Worm (Caenorhabditis elegans) whole organism, midembryonic: ENCODE measurements around the gene abt-4.

Experiments used
- T22C8.4 ChIP-seq: fragments of 200-800 bp; sonication (Bioruptor generic); IDR thresholded peaks from 2 replicates; pipeline ENCODE4 v1.3.6; 2022; ENCODE audit warnings: missing genetic modification characterization, missing compliant biosample characterization
- cog-1 ChIP-seq: sonication (generic microtip); optimal IDR thresholded peaks from 2 replicates; lab custom pipeline; 2016; ENCODE audit warnings: missing genetic modification characterization, missing compliant biosample characterization
- flt-1 ChIP-seq: fragments of 200-800 bp; sonication (Bioruptor generic); IDR thresholded peaks from 2 replicates; pipeline ENCODE4 v1.3.6; 2022; ENCODE audit warnings: missing genetic modification characterization, missing compliant biosample characterization
- klf-2 ChIP-seq: fragments of 200-800 bp; sonication (Bioruptor generic); conservative IDR thresholded peaks from 2 replicates; pipeline ENCODE4 v1.3.6; 2022; ENCODE audit warnings: missing genetic modification reagents, missing genetic modification characterization, missing compliant biosample characterization
- med-1 ChIP-seq: sonication (generic microtip); optimal IDR thresholded peaks from 2 replicates; lab custom pipeline; 2017; ENCODE audit warnings: missing genetic modification characterization, mild to moderate bottlenecking, missing compliant biosample characterization, antibody characterized with exemption, missing genetic modification reagents; ENCODE audit not compliant: insufficient read depth
- ref-1 ChIP-seq: fragments of 200-800 bp; sonication (Bioruptor generic); conservative IDR thresholded peaks from 2 replicates; pipeline ENCODE4 v1.3.6; 2022; ENCODE audit warnings: missing genetic modification reagents, missing genetic modification characterization, missing compliant biosample characterization
- tab-1 ChIP-seq: fragments of 200-800 bp; sonication (Bioruptor generic); IDR thresholded peaks from 2 replicates; pipeline ENCODE4 v1.3.6; 2022; ENCODE audit warnings: missing genetic modification characterization, missing compliant biosample characterization
- ztf-23 ChIP-seq: fragments of 200-800 bp; sonication (Bioruptor generic); IDR thresholded peaks from 2 replicates; pipeline ENCODE4 v1.3.6; 2022; ENCODE audit warnings: missing genetic modification reagents, missing genetic modification characterization, missing compliant biosample characterization
- ztf-29 ChIP-seq: fragments of 200-800 bp; sonication (Bioruptor generic); IDR thresholded peaks from 2 replicates; pipeline ENCODE4 v1.3.6; 2022; ENCODE audit warnings: missing genetic modification reagents, missing genetic modification characterization, missing compliant biosample characterization

DNA sequence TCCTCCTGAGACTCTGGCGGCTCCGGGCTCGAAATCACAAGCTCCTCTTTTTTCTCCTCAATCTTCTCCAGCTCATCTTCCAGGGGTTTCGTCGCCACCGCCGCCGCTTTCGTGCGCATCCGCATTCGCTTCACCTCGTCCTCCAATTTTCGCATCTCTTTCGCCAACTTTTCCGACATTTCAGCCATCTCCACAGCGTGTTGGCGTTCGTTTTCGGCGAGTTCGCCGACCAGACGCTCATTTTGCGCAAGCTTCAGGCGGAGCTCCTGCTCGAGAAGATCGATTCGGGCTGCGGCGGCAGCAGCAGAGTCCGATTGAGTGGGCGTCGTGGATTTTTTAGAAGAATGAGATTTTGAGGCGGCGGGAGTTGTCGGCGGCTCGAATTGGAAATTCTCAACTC, 27.3 kb downstream of the abt-4 start:
- no peak for TF ChIP-seq cog-1 (tag; lab: Kevin White, UChicago)
- no peak for TF ChIP-seq ztf-29 (GFP tag; lab: Robert Waterston, UW)
- TF ChIP-seq klf-2, result no peak
- no peak for TF ChIP-seq T22C8.4 (GFP tag; lab: Robert Waterston, UW)
- TF ChIP-seq flt-1 (GFP tag; lab: Robert Waterston, UW), result no peak
- no peak for TF ChIP-seq ztf-23 (GFP tag; lab: Robert Waterston, UW)
- no peak for TF ChIP-seq ref-1 (GFP tag; lab: Robert Waterston, UW)
- TF ChIP-seq tab-1 (GFP tag; lab: Robert Waterston, UW), result no peak
- TF ChIP-seq med-1 (GFP tag; lab: Kevin White, UChicago), result no peak
